Worm (Caenorhabditis elegans): ENCODE results near the gene nep-25.

Gene nep-25

DNA sequence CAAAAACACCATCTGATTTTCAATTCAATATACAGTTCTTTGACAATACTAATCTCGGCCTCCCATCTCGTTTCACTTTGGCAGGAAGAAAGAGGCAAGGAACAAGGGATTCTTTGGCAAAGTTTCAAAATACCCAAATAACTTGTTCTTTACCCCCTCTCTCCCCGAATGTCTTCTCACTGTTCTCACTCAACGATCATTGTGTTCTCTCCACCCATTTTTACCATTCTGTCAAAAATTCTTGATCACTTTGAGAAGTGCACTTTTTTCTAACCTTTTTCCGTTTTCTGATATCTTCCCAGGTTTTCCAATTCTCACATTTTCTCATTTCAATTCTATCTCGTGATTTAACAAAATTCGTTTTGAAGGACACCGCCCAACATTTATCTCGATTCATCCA is 12.1 kb downstream of the nep-25 start, which contains the start of gene H41C03.1:
H41C03.1 (plus strand) TSS at position 301 of the 400 bp plus-strand sequence.
- TF ChIP-seq cog-1 (tag; optimal IDR thresholded peaks at IDR 0.05), result no peak

- TF ChIP-seq ref-1 (GFP tag; conservative IDR thresholded peaks at IDR 0.05), result no peak
- TF ChIP-seq med-1 (GFP tag; optimal IDR thresholded peaks at IDR 0.05; ENCODE audit: insufficient read depth), result no peak
- no peak for TF ChIP-seq klf-2 (GFP tag; conservative IDR thresholded peaks at IDR 0.05)
- no peak for TF ChIP-seq T22C8.4 (GFP tag; IDR thresholded peaks at IDR 0.05)
- TF ChIP-seq flt-1 (GFP tag; IDR thresholded peaks at IDR 0.05), result no peak
- TF ChIP-seq ztf-23 (GFP tag; IDR thresholded peaks at IDR 0.05), result no peak
- TF ChIP-seq tab-1 (GFP tag; IDR thresholded peaks at IDR 0.05), result no peak
- no peak for TF ChIP-seq ztf-29 (GFP tag; IDR thresholded peaks at IDR 0.05)
- TF ChIP-seq cog-1 (tag; optimal IDR thresholded peaks at IDR 0.05), result no peak
These were observed 16.3 kb downstream of the nep-25 start, which contains the start of gene F55C12.4 for ce11 chrII:5858322-5858721. F55C12.4 (minus strand) TSS chrII:5858422.

ce11 chrII:5860621-5861020 is 18.6 kb downstream of the nep-25 start:
- TF ChIP-seq ztf-23 (GFP tag; IDR thresholded peaks at IDR 0.05), result no peak
- TF ChIP-seq T22C8.4 (GFP tag; IDR thresholded peaks at IDR 0.05), result no peak
- no peak for TF ChIP-seq cog-1 (tag; optimal IDR thresholded peaks at IDR 0.05)
- no peak for TF ChIP-seq flt-1 (GFP tag; IDR thresholded peaks at IDR 0.05)
- TF ChIP-seq klf-2 (GFP tag; conservative IDR thresholded peaks at IDR 0.05), result no peak
- no peak for TF ChIP-seq med-1 (GFP tag; optimal IDR thresholded peaks at IDR 0.05; ENCODE audit: insufficient read depth)
- TF ChIP-seq ztf-29 (GFP tag; IDR thresholded peaks at IDR 0.05), result no peak
- TF ChIP-seq tab-1 (GFP tag; IDR thresholded peaks at IDR 0.05), result no peak

ce11 chrII:5863893-5864292 is 21.9 kb downstream of the nep-25 start, which contains the start of gene tag-234:
tag-234 (plus strand) TSS chrII:5864193.
- no peak for TF ChIP-seq cog-1 (tag; optimal IDR thresholded peaks at IDR 0.05)
- TF ChIP-seq ref-1 (GFP tag; conservative IDR thresholded peaks at IDR 0.05), result no peak
- TF ChIP-seq ztf-23 (GFP tag; IDR thresholded peaks at IDR 0.05), result no peak
- TF ChIP-seq klf-2 (GFP tag; conservative IDR thresholded peaks at IDR 0.05), result no peak
- TF ChIP-seq flt-1 (GFP tag; IDR thresholded peaks at IDR 0.05), result no peak
- TF ChIP-seq tab-1 (GFP tag; IDR thresholded peaks at IDR 0.05), result no peak
- no peak for TF ChIP-seq ztf-29 (GFP tag; IDR thresholded peaks at IDR 0.05)
- TF ChIP-seq med-1 (GFP tag; optimal IDR thresholded peaks at IDR 0.05; ENCODE audit: insufficient read depth), result no peak
- no peak for TF ChIP-seq T22C8.4 (GFP tag; IDR thresholded peaks at IDR 0.05)

DNA sequence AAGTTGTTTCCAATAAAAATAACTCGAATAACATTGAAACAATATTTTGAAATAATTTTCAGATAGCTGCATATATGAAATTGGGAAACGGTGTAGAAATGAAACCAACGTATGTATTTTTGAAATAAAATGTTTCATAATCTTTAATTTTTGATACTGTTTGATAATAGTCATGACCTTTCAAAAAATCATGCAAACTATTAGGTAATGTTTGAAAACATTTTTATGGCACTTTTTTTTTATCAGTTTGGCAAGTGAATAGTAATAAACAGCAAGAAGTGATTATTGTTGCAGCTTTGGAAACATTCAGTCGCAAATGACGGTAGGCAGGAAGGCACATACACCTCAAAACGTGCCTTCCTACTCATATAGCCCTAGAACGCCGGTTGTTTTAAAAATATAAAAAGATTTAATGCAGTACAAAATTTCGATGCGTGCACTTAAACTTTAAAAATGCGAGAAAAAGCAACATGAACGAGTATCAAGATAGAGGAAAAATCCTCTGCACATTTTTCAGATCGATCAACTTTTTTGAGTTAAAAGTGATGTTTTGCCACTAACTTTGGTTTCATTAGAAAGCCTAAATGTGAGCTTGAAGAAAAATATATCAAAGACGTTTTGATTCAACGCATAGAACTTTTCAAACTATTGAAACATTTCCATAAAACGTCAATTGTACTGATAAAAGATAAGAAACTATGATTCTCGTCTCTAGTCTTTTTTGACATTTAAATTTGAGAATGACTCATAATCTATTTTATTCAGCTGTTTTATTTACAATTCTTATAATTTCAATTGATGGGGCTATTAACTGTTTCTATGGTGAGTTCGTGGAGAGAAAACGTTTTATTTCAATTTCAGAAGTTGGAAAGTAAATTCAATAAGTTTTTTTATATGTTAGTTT is 23.6 kb downstream of the nep-25 start, which contains the start of gene F55C12.19:
F55C12.19 (plus strand) TSS at position 735 of the 904 bp plus-strand sequence.
- TF ChIP-seq tab-1 (GFP tag; IDR thresholded peaks at IDR 0.05) (no peak), flt-1 (GFP tag; IDR thresholded peaks at IDR 0.05) (no peak), T22C8.4 (GFP tag; IDR thresholded peaks at IDR 0.05) (no peak), cog-1 (tag; optimal IDR thresholded peaks at IDR 0.05) (no peak), ztf-23 (GFP tag; IDR thresholded peaks at IDR 0.05) (no peak), klf-2 (GFP tag; conservative IDR thresholded peaks at IDR 0.05) (no peak), med-1 (GFP tag; optimal IDR thresholded peaks at IDR 0.05; ENCODE audit: insufficient read depth) (no peak), ref-1 (GFP tag; conservative IDR thresholded peaks at IDR 0.05) (no peak), ztf-29 (GFP tag; IDR thresholded peaks at IDR 0.05) (no peak)

- TF ChIP-seq med-1 (GFP tag; optimal IDR thresholded peaks at IDR 0.05; ENCODE audit: insufficient read depth), result no peak
- TF ChIP-seq ztf-23 (GFP tag; IDR thresholded peaks at IDR 0.05), result no peak
- TF ChIP-seq T22C8.4 (GFP tag; IDR thresholded peaks at IDR 0.05), result no peak
- no peak for TF ChIP-seq ztf-29 (GFP tag; IDR thresholded peaks at IDR 0.05)
- no peak for TF ChIP-seq flt-1 (GFP tag; IDR thresholded peaks at IDR 0.05)
- no peak for TF ChIP-seq ref-1 (GFP tag; conservative IDR thresholded peaks at IDR 0.05)
- no peak for TF ChIP-seq klf-2 (GFP tag; conservative IDR thresholded peaks at IDR 0.05)
- no peak for TF ChIP-seq tab-1 (GFP tag; IDR thresholded peaks at IDR 0.05)
- no peak for TF ChIP-seq cog-1 (tag; optimal IDR thresholded peaks at IDR 0.05)
These were observed 24.9 kb downstream of the nep-25 start for ce11 chrII:5866920-5867319.

- TF ChIP-seq tab-1 (GFP tag; IDR thresholded peaks at IDR 0.05) (no peak), ztf-29 (GFP tag; IDR thresholded peaks at IDR 0.05) (no peak), med-1 (GFP tag; optimal IDR thresholded peaks at IDR 0.05; ENCODE audit: insufficient read depth) (no peak), flt-1 (GFP tag; IDR thresholded peaks at IDR 0.05) (no peak), ref-1 (GFP tag; conservative IDR thresholded peaks at IDR 0.05) (no peak), T22C8.4 (GFP tag; IDR thresholded peaks at IDR 0.05) (no peak), ztf-23 (GFP tag; IDR thresholded peaks at IDR 0.05) (no peak), klf-2 (GFP tag; conservative IDR thresholded peaks at IDR 0.05) (no peak), cog-1 (tag; optimal IDR thresholded peaks at IDR 0.05) (no peak)
These were observed 29.5 kb downstream of the nep-25 start for ce11 chrII:5871508-5871907.

- TF ChIP-seq cog-1 (tag; optimal IDR thresholded peaks at IDR 0.05) (no peak), ztf-23 (GFP tag; IDR thresholded peaks at IDR 0.05) (no peak), ztf-29 (GFP tag; IDR thresholded peaks at IDR 0.05) (no peak), T22C8.4 (GFP tag; IDR thresholded peaks at IDR 0.05) (no peak), tab-1 (GFP tag; IDR thresholded peaks at IDR 0.05) (no peak), klf-2 (GFP tag; conservative IDR thresholded peaks at IDR 0.05) (no peak), med-1 (GFP tag; optimal IDR thresholded peaks at IDR 0.05; ENCODE audit: insufficient read depth) (no peak), flt-1 (GFP tag; IDR thresholded peaks at IDR 0.05) (no peak), ref-1 (GFP tag; conservative IDR thresholded peaks at IDR 0.05) (no peak)
These were observed 30.4 kb downstream of the nep-25 start for ce11 chrII:5872414-5872813.

- TF ChIP-seq tab-1 (GFP tag; IDR thresholded peaks at IDR 0.05), result no peak
- TF ChIP-seq klf-2 (GFP tag; conservative IDR thresholded peaks at IDR 0.05), result no peak
- TF ChIP-seq ztf-23 (GFP tag; IDR thresholded peaks at IDR 0.05), result 0 out of 2 replicates have a peak, but pooled peaks have one; percentile 39
- TF ChIP-seq med-1 (GFP tag; optimal IDR thresholded peaks at IDR 0.05; ENCODE audit: insufficient read depth), result no peak
These were observed 31.6 kb downstream of the nep-25 start, which contains the start of gene tex-2 for ce11 chrII:5873564-5874070. tex-2 (minus strand) TSS chrII:5873614.

Measured in whole organism, midembryonic.